Fruit fly (Drosophila melanogaster): ENCODE data around the gene mRpL36.

Gene mRpL36

DNA sequence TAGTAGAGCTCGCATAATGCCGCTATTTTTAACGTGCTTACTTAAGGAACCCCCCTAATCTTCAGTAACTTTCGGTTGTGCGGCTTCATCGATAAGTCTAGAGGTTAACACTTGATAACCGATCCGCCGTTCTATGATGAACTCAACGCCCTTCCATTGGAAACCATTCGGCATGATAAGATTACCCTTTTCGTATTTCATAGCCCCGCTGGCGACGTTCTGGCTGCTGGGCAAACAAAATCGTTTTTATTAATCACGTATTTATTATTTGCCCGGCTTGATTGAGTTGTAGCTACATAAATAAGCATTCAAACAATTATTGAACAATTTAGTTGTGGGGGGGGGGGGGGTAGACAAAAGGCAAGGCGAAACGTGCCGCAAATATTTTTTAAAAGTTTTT is 31.4 kb downstream of the mRpL36 start (continued):
- TF ChIP-seq CG34422 (GFP tag; IDR thresholded peaks at IDR 0.05) (no peak), vvl (GFP tag; IDR thresholded peaks at IDR 0.05) (no peak), Ada2b (GFP tag; IDR thresholded peaks at IDR 0.05) (no peak), CG13775 (GFP tag; optimal IDR thresholded peaks at IDR 0.05) (no peak), nau (GFP tag; optimal IDR thresholded peaks at IDR 0.05) (peak; percentile 67), tup (GFP tag; optimal IDR thresholded peaks at IDR 0.05) (no peak), inv (GFP tag; IDR thresholded peaks at IDR 0.05; ENCODE audit: partially characterized antibody) (no peak), CG14860 (GFP tag; IDR thresholded peaks at IDR 0.05; ENCODE audit: partially characterized antibody) (no peak), Camta (GFP tag; optimal IDR thresholded peaks at IDR 0.05) (no peak), CG32532 (GFP tag; IDR thresholded peaks at IDR 0.05) (no peak), disco-r (GFP tag; optimal IDR thresholded peaks at IDR 0.05) (no peak), Rfx (GFP tag; IDR thresholded peaks at IDR 0.05) (peak; percentile 39; the same call in 1 of the 2 replicates), Adf1 (GFP tag; IDR thresholded peaks at IDR 0.05) (no peak; the same call in 1 of the 2 replicates), Hey (tag; optimal IDR thresholded peaks at IDR 0.05) (peak; percentile 47), Sox100B (GFP tag; optimal IDR thresholded peaks at IDR 0.05) (no peak), Optix (GFP tag; IDR thresholded peaks at IDR 0.05) (no peak), ci (GFP tag; IDR thresholded peaks at IDR 0.05) (no peak), CG9215 (GFP tag; IDR thresholded peaks at IDR 0.05) (no peak), CG6813 (GFP tag; optimal IDR thresholded peaks at IDR 0.05) (peak; percentile 53), MESR4 (GFP tag; optimal IDR thresholded peaks at IDR 0.05) (no peak), Meics (GFP tag; optimal IDR thresholded peaks at IDR 0.05) (peak; percentile 22), Taf1 (GFP tag; IDR thresholded peaks at IDR 0.05) (no peak), CrebB (tag; optimal IDR thresholded peaks at IDR 0.05) (peak; percentile 0), CG10462 (GFP tag; optimal IDR thresholded peaks at IDR 0.05) (no peak), usp (GFP tag; optimal IDR thresholded peaks at IDR 0.05) (no peak), CG33557 (GFP tag; optimal IDR thresholded peaks at IDR 0.05) (no peak), CG12236 (GFP tag; optimal IDR thresholded peaks at IDR 0.05) (no peak), Stat92E (GFP tag; optimal IDR thresholded peaks at IDR 0.05) (no peak), otp (GFP tag; IDR thresholded peaks at IDR 0.05) (0 out of 3 replicates have a peak, but pooled peaks have one; percentile 11), ash1 (GFP tag; optimal IDR thresholded peaks at IDR 0.05) (no peak), gem (tag; optimal IDR thresholded peaks at IDR 0.05) (peak; percentile 34), ftz-f1 (GFP tag; optimal IDR thresholded peaks at IDR 0.05) (peak; percentile 57), E2f1 (GFP tag; IDR thresholded peaks at IDR 0.05) (no peak), CG3281 (GFP tag; optimal IDR thresholded peaks at IDR 0.05) (peak; percentile 10), al (GFP tag; IDR thresholded peaks at IDR 0.05) (no peak), dati (GFP tag; IDR thresholded peaks at IDR 0.05) (no peak), CG1832 (GFP tag; optimal IDR thresholded peaks at IDR 0.05) (no peak), CG11723 (GFP tag; optimal IDR thresholded peaks at IDR 0.05) (no peak), Ssrp (tag; optimal IDR thresholded peaks at IDR 0.05) (no peak), sc (optimal IDR thresholded peaks at IDR 0.05) (no peak), sc (GFP tag; optimal IDR thresholded peaks at IDR 0.05) (no peak), kah (GFP tag; optimal IDR thresholded peaks at IDR 0.05) (no peak), twi (tag; optimal IDR thresholded peaks at IDR 0.05) (no peak), Kr (GFP tag; optimal IDR thresholded peaks at IDR 0.05) (no peak), CG6175 (GFP tag; IDR thresholded peaks at IDR 0.05) (no peak), Lhr (GFP tag; optimal IDR thresholded peaks at IDR 0.05) (no peak), mld (GFP tag; IDR thresholded peaks at IDR 0.05; ENCODE audit: partially characterized antibody) (no peak), CG12104 (GFP tag; optimal IDR thresholded peaks at IDR 0.05) (no peak), CG5245 (GFP tag; optimal IDR thresholded peaks at IDR 0.05) (no peak), Atf3 (GFP tag; optimal IDR thresholded peaks at IDR 0.05) (no peak), sob (GFP tag; IDR thresholded peaks at IDR 0.05) (peak; percentile 24; the same call in 1 of the 2 replicates), Rx (GFP tag; IDR thresholded peaks at IDR 0.05) (no peak)

Data from whole organism, embryonic.